Fruit fly (Drosophila melanogaster): Measurements from ENCODE around the gene RFeSP.

Gene RFeSP

dm6 chr2L:1590167-1590566 is 23.8 kb downstream of the RFeSP start (continued):
- TF ChIP-seq NfI (GFP tag; optimal IDR thresholded peaks at IDR 0.05) = peak; percentile 74
- TF ChIP-seq CG5245 (GFP tag; optimal IDR thresholded peaks at IDR 0.05) = peak; percentile 88
- TF ChIP-seq Tbp (GFP tag; optimal IDR thresholded peaks at IDR 0.05) = no peak
- peak; percentile 87 for TF ChIP-seq dysf (GFP tag; IDR thresholded peaks at IDR 0.05)
- TF ChIP-seq D19B (GFP tag; optimal IDR thresholded peaks at IDR 0.05) = peak; percentile 44
- peak; percentile 26 for TF ChIP-seq Spps (tag; optimal IDR thresholded peaks at IDR 0.05)
- peak; percentile 82 for TF ChIP-seq CG17328 (GFP tag; IDR thresholded peaks at IDR 0.05)
- peak; percentile 96 for TF ChIP-seq sens (GFP tag)
- no peak for TF ChIP-seq prd (optimal IDR thresholded peaks at IDR 0.05)
- TF ChIP-seq prd (GFP tag; IDR thresholded peaks at IDR 0.05) = peak; percentile 84
- no peak for TF ChIP-seq CG7745 (tag; optimal IDR thresholded peaks at IDR 0.05)
- no peak for TF ChIP-seq br (optimal IDR thresholded peaks at IDR 0.05)
- TF ChIP-seq CrebB (tag; optimal IDR thresholded peaks at IDR 0.05) = peak; percentile 60
- TF ChIP-seq ash1 (GFP tag; optimal IDR thresholded peaks at IDR 0.05) = no peak
- TF ChIP-seq CG18011 (GFP tag; optimal IDR thresholded peaks at IDR 0.05) = peak; percentile 22
- peak; percentile 80 for TF ChIP-seq CG32532 (GFP tag; IDR thresholded peaks at IDR 0.05)
- peak; percentile 5 for TF ChIP-seq Hmx (GFP tag; optimal IDR thresholded peaks at IDR 0.05)
- peak; percentile 49 for TF ChIP-seq MTF-1 (GFP tag; optimal IDR thresholded peaks at IDR 0.05; ENCODE audit: borderline replicate concordance)
- TF ChIP-seq amos (GFP tag; IDR thresholded peaks at IDR 0.05; ENCODE audit: partially characterized antibody) = no peak
- TF ChIP-seq kah (GFP tag; optimal IDR thresholded peaks at IDR 0.05) = peak; percentile 44
- TF ChIP-seq CG17359 (tag; optimal IDR thresholded peaks at IDR 0.05) = peak; percentile 85
- TF ChIP-seq CG3838 (GFP tag; optimal IDR thresholded peaks at IDR 0.05) = no peak
- TF ChIP-seq Eip74EF (GFP tag; optimal IDR thresholded peaks at IDR 0.05) = peak in 1 of 2 experiments; percentile 78
- TF ChIP-seq ro (GFP tag; IDR thresholded peaks at IDR 0.05) = no peak
- TF ChIP-seq CG2129 (GFP tag; IDR thresholded peaks at IDR 0.05; ENCODE audit: partially characterized antibody) = no peak
- peak; percentile 74 for TF ChIP-seq Dbx (GFP tag; IDR thresholded peaks at IDR 0.05)
- TF ChIP-seq CHES-1-like (GFP tag; optimal IDR thresholded peaks at IDR 0.05) = peak; percentile 61
- no peak for TF ChIP-seq CG10431 (GFP tag; optimal IDR thresholded peaks at IDR 0.05)
- TF ChIP-seq CG15601 (tag; optimal IDR thresholded peaks at IDR 0.05) = peak; percentile 53
- peak; percentile 73 for TF ChIP-seq Fer3 (tag; optimal IDR thresholded peaks at IDR 0.05)
- no peak for TF ChIP-seq sc (optimal IDR thresholded peaks at IDR 0.05)
- TF ChIP-seq sc (GFP tag; optimal IDR thresholded peaks at IDR 0.05) = peak; percentile 1
- TF ChIP-seq CG6254 (GFP tag; optimal IDR thresholded peaks at IDR 0.05) = peak; percentile 38
- no peak for TF ChIP-seq CG1832 (GFP tag; optimal IDR thresholded peaks at IDR 0.05)
- no peak for TF ChIP-seq cg (GFP tag; optimal IDR thresholded peaks at IDR 0.05)
- peak; percentile 86 for TF ChIP-seq CG2120 (GFP tag; optimal IDR thresholded peaks at IDR 0.05)
- peak; percentile 64 for TF ChIP-seq onecut (GFP tag; IDR thresholded peaks at IDR 0.05)
- peak; percentile 66 for TF ChIP-seq CG3847 (GFP tag; IDR thresholded peaks at IDR 0.05)
- TF ChIP-seq maf-S (GFP tag; optimal IDR thresholded peaks at IDR 0.05) = peak; percentile 68
- TF ChIP-seq CG15479 (GFP tag; optimal IDR thresholded peaks at IDR 0.05) = no peak
- no peak for TF ChIP-seq Doc2 (GFP tag; IDR thresholded peaks at IDR 0.05)
- TF ChIP-seq fd3F (GFP tag; optimal IDR thresholded peaks at IDR 0.05) = peak; percentile 61
- TF ChIP-seq CG2199 (GFP tag; IDR thresholded peaks at IDR 0.05) = 0 out of 3 replicates have a peak, but pooled peaks have one; percentile 60
- TF ChIP-seq luna (GFP tag; optimal IDR thresholded peaks at IDR 0.05) = no peak
- TF ChIP-seq Kr (GFP tag; optimal IDR thresholded peaks at IDR 0.05) = no peak
- peak; percentile 39 for TF ChIP-seq CG10274 (GFP tag; optimal IDR thresholded peaks at IDR 0.05)
- TF ChIP-seq aop (GFP tag; IDR thresholded peaks at IDR 0.05) = no peak
- peak; percentile 90 for TF ChIP-seq CG18599 (GFP tag; optimal IDR thresholded peaks at IDR 0.05)
- peak; percentile 85 for TF ChIP-seq CG14014 (GFP tag; IDR thresholded peaks at IDR 0.05)
- TF ChIP-seq trem (tag; optimal IDR thresholded peaks at IDR 0.05) = peak; percentile 32
- peak; percentile 97 for TF ChIP-seq Ets65A (GFP tag)
- TF ChIP-seq CG31388 (GFP tag; optimal IDR thresholded peaks at IDR 0.05) = peak; percentile 43

Data from whole organism, embryonic.